Fruit fly (Drosophila melanogaster): ENCODE data around the gene Peritrophin-15b.

Gene Peritrophin-15b

dm6 chr2L:8376717-8377116 is 18.0 kb downstream of the Peritrophin-15b start, which contains the start of the genes CG13390 and CG17294 (continued):
- TF ChIP-seq dmrt11E (tag; optimal IDR thresholded peaks at IDR 0.05) (peak; percentile 99), E2f2 (GFP tag; IDR thresholded peaks at IDR 0.05) (peak; percentile 92), CG3281 (GFP tag; optimal IDR thresholded peaks at IDR 0.05) (peak; percentile 100), Xrp1 (GFP tag; IDR thresholded peaks at IDR 0.05) (peak; percentile 100), onecut (GFP tag; IDR thresholded peaks at IDR 0.05) (peak; percentile 99), CG2116 (GFP tag; optimal IDR thresholded peaks at IDR 0.05) (peak; percentile 92), oc (tag; optimal IDR thresholded peaks at IDR 0.05) (peak; percentile 100), gro (GFP tag; optimal IDR thresholded peaks at IDR 0.05) (peak; percentile 97), ara (GFP tag; IDR thresholded peaks at IDR 0.05) (peak; percentile 99), Fer1 (GFP tag; optimal IDR thresholded peaks at IDR 0.05) (peak; percentile 100), amos (GFP tag; IDR thresholded peaks at IDR 0.05; ENCODE audit: partially characterized antibody) (peak; percentile 73), CG30020 (tag; optimal IDR thresholded peaks at IDR 0.05) (peak; percentile 93), slbo (GFP tag; IDR thresholded peaks at IDR 0.05) (peak; percentile 100), CG12104 (GFP tag; optimal IDR thresholded peaks at IDR 0.05) (peak; percentile 99), CG5245 (GFP tag; optimal IDR thresholded peaks at IDR 0.05) (peak; percentile 98), hbn (GFP tag; IDR thresholded peaks at IDR 0.05; ENCODE audit: partially characterized antibody) (peak; percentile 70; the same call in 1 of the 2 replicates), otp (GFP tag; IDR thresholded peaks at IDR 0.05) (peak; percentile 99), dimm (GFP tag; IDR thresholded peaks at IDR 0.05) (peak; percentile 99), CG4730 (GFP tag; IDR thresholded peaks at IDR 0.05) (peak; percentile 99), CG10267 (tag; optimal IDR thresholded peaks at IDR 0.05) (peak; percentile 98), CG3847 (GFP tag; IDR thresholded peaks at IDR 0.05) (peak; percentile 100), gsb-n (tag; optimal IDR thresholded peaks at IDR 0.05) (peak; percentile 99), CG18476 (GFP tag; optimal IDR thresholded peaks at IDR 0.05) (peak; percentile 97), CG11085 (GFP tag; IDR thresholded peaks at IDR 0.05) (peak; percentile 100), Eip74EF (GFP tag; optimal IDR thresholded peaks at IDR 0.05) (peak in 1 of 2 experiments; percentile 100), kay (GFP tag; optimal IDR thresholded peaks at IDR 0.05) (peak; percentile 99), NK7.1 (GFP tag; optimal IDR thresholded peaks at IDR 0.05) (peak; percentile 92), D19A (tag; optimal IDR thresholded peaks at IDR 0.05) (peak; percentile 98), CG12744 (GFP tag; optimal IDR thresholded peaks at IDR 0.05) (peak; percentile 96), crc (GFP tag; optimal IDR thresholded peaks at IDR 0.05) (peak; percentile 90), cato (GFP tag; optimal IDR thresholded peaks at IDR 0.05; ENCODE audit: borderline replicate concordance) (peak; percentile 98), Hr3 (GFP tag; optimal IDR thresholded peaks at IDR 0.05) (peak; percentile 99), CG18764 (GFP tag; optimal IDR thresholded peaks at IDR 0.05) (peak; percentile 99), dan (GFP tag; IDR thresholded peaks at IDR 0.05) (peak; percentile 97), Med (GFP tag) (peak; percentile 99), CG14965 (GFP tag; optimal IDR thresholded peaks at IDR 0.05; ENCODE audit: borderline replicate concordance) (peak; percentile 37), CG10366 (GFP tag; IDR thresholded peaks at IDR 0.05) (peak; percentile 99), fd3F (GFP tag; optimal IDR thresholded peaks at IDR 0.05) (peak; percentile 100), HLH3B (GFP tag; IDR thresholded peaks at IDR 0.05) (peak; percentile 100), CG32767 (GFP tag; IDR thresholded peaks at IDR 0.05) (peak; percentile 99), CG15601 (tag; optimal IDR thresholded peaks at IDR 0.05) (peak; percentile 99), CG7745 (tag; optimal IDR thresholded peaks at IDR 0.05) (peak; percentile 89), shn (GFP tag; optimal IDR thresholded peaks at IDR 0.05) (peak; percentile 77), CG17612 (GFP tag; IDR thresholded peaks at IDR 0.05) (peak; percentile 99), Gsc (GFP tag; IDR thresholded peaks at IDR 0.05) (peak; percentile 98), CG7271 (tag; optimal IDR thresholded peaks at IDR 0.05) (peak; percentile 99), CG11398 (GFP tag; optimal IDR thresholded peaks at IDR 0.05) (peak; percentile 78), prd (optimal IDR thresholded peaks at IDR 0.05) (no peak), prd (GFP tag; IDR thresholded peaks at IDR 0.05) (peak; percentile 100), CG11723 (GFP tag; optimal IDR thresholded peaks at IDR 0.05) (peak; percentile 99), CG14710 (tag; optimal IDR thresholded peaks at IDR 0.05) (peak; percentile 98)
